Worm (Caenorhabditis elegans) whole organism, young adult: ENCODE measurements around the gene srx-74.

ENCODE experiments used
- B0261.1 ChIP-seq: sonication (generic microtip); optimal IDR thresholded peaks from 2 replicates; lab custom pipeline; 2016; ENCODE audit warnings: mild to moderate bottlenecking, missing genetic modification characterization, moderate library complexity, missing compliant biosample characterization
- F52B5.7 ChIP-seq: sonication (generic microtip); optimal IDR thresholded peaks from 2 replicates; lab custom pipeline; 2016; ENCODE audit warnings: mild to moderate bottlenecking, missing genetic modification characterization, missing compliant biosample characterization
- F57A8.1 ChIP-seq: fragments of 200-800 bp; sonication (Bioruptor generic); optimal IDR thresholded peaks from 2 replicates; lab custom pipeline; 2018; ENCODE audit warnings: mild to moderate bottlenecking, missing genetic modification characterization, moderate library complexity, missing compliant biosample characterization
- Y56A3A.18 ChIP-seq: fragments of 200-800 bp; sonication (Bioruptor generic); IDR thresholded peaks from 2 replicates; pipeline ENCODE4 v1.3.6; 2022; ENCODE audit warnings: missing genetic modification reagents, missing genetic modification characterization, missing compliant biosample characterization
- Y79H2A.3 ChIP-seq: fragments of 200-800 bp; sonication (Bioruptor generic); conservative IDR thresholded peaks from 2 replicates; pipeline ENCODE4 v1.3.6; 2022; ENCODE audit warnings: missing genetic modification reagents, missing genetic modification characterization, missing compliant biosample characterization
- athp-1 ChIP-seq: sonication (generic microtip); optimal IDR thresholded peaks from 2 replicates; lab custom pipeline; 2017; ENCODE audit warnings: mild to moderate bottlenecking, missing genetic modification characterization, missing compliant biosample characterization
- attf-3 ChIP-seq: fragments of 200-800 bp; sonication (Bioruptor generic); conservative IDR thresholded peaks from 2 replicates; pipeline ENCODE4 v1.3.6; 2022; ENCODE audit warnings: missing genetic modification reagents, missing genetic modification characterization, missing compliant biosample characterization
- cebp-1 ChIP-seq, 2 experiments: fragments of 200-800 bp in 1 of 2; sonication (Bioruptor generic) in 1 of 2; sonication (generic microtip) in 1 of 2; IDR thresholded peaks in 1 of 2; optimal IDR thresholded peaks in 1 of 2; 2 replicates each; pipeline versions ENCODE4 v1.3.6 to Lab custom; 2017 to 2022; ENCODE audit warnings: missing compliant biosample characterization in 2 of 2, missing genetic modification characterization in 2 of 2, mild to moderate bottlenecking in 1 of 2, missing genetic modification reagents in 1 of 2, moderate library complexity in 1 of 2
- cebp-2 ChIP-seq: fragments of 200-800 bp; sonication (Bioruptor generic); IDR thresholded peaks from 2 replicates; pipeline ENCODE4 v1.3.6; 2022; ENCODE audit warnings: missing genetic modification characterization, missing compliant biosample characterization
- ceh-27 ChIP-seq: fragments of 200-800 bp; sonication (Bioruptor generic); optimal IDR thresholded peaks from 2 replicates; lab custom pipeline; 2018; ENCODE audit warnings: mild to moderate bottlenecking, missing genetic modification characterization, moderate library complexity, missing compliant biosample characterization
- chd-7 ChIP-seq: sonication (generic microtip); optimal IDR thresholded peaks from 2 replicates; lab custom pipeline; 2016; ENCODE audit warnings: mild to moderate bottlenecking, missing genetic modification characterization, moderate library complexity, missing compliant biosample characterization
- dpl-1 ChIP-seq: fragments of 150-350 bp; optimal IDR thresholded peaks from 2 replicates; lab custom pipeline; 2014; ENCODE audit warnings: missing biosample characterization, missing genetic modification reagents, missing genetic modification characterization
- efl-1 ChIP-seq: fragments of 150-350 bp; optimal IDR thresholded peaks from 2 replicates; lab custom pipeline; 2014; ENCODE audit warnings: missing biosample characterization, missing genetic modification reagents, missing genetic modification characterization
- egl-18 ChIP-seq: fragments of 200-800 bp; sonication (Bioruptor generic); IDR thresholded peaks from 2 replicates; pipeline ENCODE4 v1.3.6; 2022; ENCODE audit warnings: missing genetic modification reagents, missing genetic modification characterization, missing compliant biosample characterization
- hrde-1 ChIP-seq: sonication (generic microtip); optimal IDR thresholded peaks from 2 replicates; lab custom pipeline; 2016; ENCODE audit warnings: missing genetic modification characterization, mild to moderate bottlenecking, missing compliant biosample characterization, moderate library complexity, missing genotype, missing genetic modification reagents, borderline replicate concordance
- hsf-1 ChIP-seq: fragments of 200-800 bp; sonication (Bioruptor generic); IDR thresholded peaks from 2 replicates; pipeline ENCODE4 v1.3.6; 2022; ENCODE audit warnings: missing genetic modification reagents, missing genetic modification characterization, missing compliant biosample characterization
- let-607 ChIP-seq, 2 experiments: fragments of 200-800 bp in 1 of 2; sonication (Bioruptor generic) in 1 of 2; sonication (generic microtip) in 1 of 2; optimal IDR thresholded peaks; 2 replicates each; lab custom pipeline; 2016 to 2018; ENCODE audit warnings: mild to moderate bottlenecking in 2 of 2, missing compliant biosample characterization in 2 of 2, missing genetic modification characterization in 2 of 2, moderate library complexity in 2 of 2, missing genotype in 1 of 2
- madf-6 ChIP-seq: fragments of 200-800 bp; sonication (Bioruptor generic); IDR thresholded peaks from 2 replicates; pipeline ENCODE4 v1.3.6; 2022; ENCODE audit warnings: missing genetic modification reagents, missing genetic modification characterization, missing compliant biosample characterization
- mcd-1 ChIP-seq: fragments of 200-800 bp; sonication (Bioruptor generic); IDR thresholded peaks from 2 replicates; pipeline ENCODE4 v1.3.6; 2022; ENCODE audit warnings: missing genetic modification reagents, missing genetic modification characterization, missing compliant biosample characterization
- nfya-2 ChIP-seq: fragments of 200-800 bp; sonication (Bioruptor generic); IDR thresholded peaks from 2 replicates; pipeline ENCODE4 v1.3.6; 2022; ENCODE audit warnings: missing genetic modification reagents, missing genetic modification characterization, missing compliant biosample characterization
- nfyb-1 ChIP-seq: fragments of 200-800 bp; sonication (Bioruptor generic); IDR thresholded peaks from 2 replicates; pipeline ENCODE4 v1.3.6; 2022; ENCODE audit warnings: missing genetic modification reagents, missing genetic modification characterization, missing compliant biosample characterization
- nhr-27 ChIP-seq: fragments of 200-800 bp; sonication (Bioruptor generic); optimal IDR thresholded peaks from 2 replicates; lab custom pipeline; 2018; ENCODE audit warnings: mild to moderate bottlenecking, missing genetic modification characterization, moderate library complexity, missing compliant biosample characterization
- nhr-80 ChIP-seq: sonication (generic microtip); optimal IDR thresholded peaks from 2 replicates; lab custom pipeline; 2016; ENCODE audit warnings: missing genetic modification characterization, missing compliant biosample characterization
- nhr-90 ChIP-seq: sonication (generic microtip); optimal IDR thresholded peaks from 2 replicates; lab custom pipeline; 2016; ENCODE audit warnings: missing genotype, mild to moderate bottlenecking, missing genetic modification characterization, missing compliant biosample characterization
- pbrm-1 ChIP-seq: fragments of 200-800 bp; sonication (Bioruptor generic); IDR thresholded peaks from 2 replicates; pipeline ENCODE4 v1.3.6; 2022; ENCODE audit warnings: missing genetic modification reagents, missing genetic modification characterization, missing compliant biosample characterization
- repo-1 ChIP-seq: sonication (generic microtip); optimal IDR thresholded peaks from 2 replicates; lab custom pipeline; 2017; ENCODE audit warnings: mild to moderate bottlenecking, missing genetic modification characterization, missing compliant biosample characterization
- rpc-1 ChIP-seq, 2 experiments: fragments of 150-350 bp in 1 of 2; sonication (generic microtip) in 1 of 2; optimal IDR thresholded peaks; 2 replicates each; lab custom pipeline; 2014 to 2018; ENCODE audit warnings: missing biosample characterization in 1 of 2, missing genetic modification characterization in 1 of 2, missing genetic modification reagents in 1 of 2, missing genotype in 1 of 2
- sea-2 ChIP-seq: fragments of 200-800 bp; sonication (Bioruptor generic); IDR thresholded peaks from 2 replicates; pipeline ENCODE4 v1.3.6; 2022; ENCODE audit warnings: missing genetic modification characterization, missing compliant biosample characterization
- snpc-1.1 ChIP-seq: sonication (generic microtip); optimal IDR thresholded peaks from 2 replicates; lab custom pipeline; 2017; ENCODE audit warnings: missing genetic modification characterization, mild to moderate bottlenecking, missing compliant biosample characterization, antibody characterized with exemption, moderate library complexity, missing genotype, missing genetic modification reagents; ENCODE audit not compliant: insufficient read depth
- snpc-1.3 ChIP-seq: sonication (generic microtip); optimal IDR thresholded peaks from 2 replicates; lab custom pipeline; 2017; ENCODE audit warnings: missing genetic modification characterization, mild to moderate bottlenecking, missing compliant biosample characterization, antibody characterized with exemption, moderate library complexity, missing genotype, missing genetic modification reagents; ENCODE audit not compliant: insufficient read depth
- tlf-1 ChIP-seq: fragments of 200-800 bp; sonication (Bioruptor generic); optimal IDR thresholded peaks from 2 replicates; lab custom pipeline; 2018; ENCODE audit warnings: mild to moderate bottlenecking, missing genetic modification characterization, missing compliant biosample characterization
- unc-62 ChIP-seq: fragments of 150-350 bp; optimal IDR thresholded peaks from 2 replicates; lab custom pipeline; 2014; ENCODE audit warnings: missing biosample characterization, missing genetic modification reagents, missing genetic modification characterization
- zfh-2 ChIP-seq: fragments of 200-800 bp; sonication (Bioruptor generic); conservative IDR thresholded peaks from 2 replicates; pipeline ENCODE4 v1.3.6; 2022; ENCODE audit warnings: missing genetic modification reagents, missing genetic modification characterization, missing compliant biosample characterization
- zim-3 ChIP-seq: sonication (generic microtip); optimal IDR thresholded peaks from 2 replicates; lab custom pipeline; 2017; ENCODE audit warnings: mild to moderate bottlenecking, missing genetic modification characterization, moderate library complexity, missing compliant biosample characterization
- ztf-26 ChIP-seq: sonication (generic microtip); optimal IDR thresholded peaks from 2 replicates; lab custom pipeline; 2017; ENCODE audit warnings: missing genetic modification characterization, missing compliant biosample characterization
- ztf-28 ChIP-seq: fragments of 200-800 bp; sonication (Bioruptor generic); IDR thresholded peaks from 2 replicates; pipeline ENCODE4 v1.3.6; 2022; ENCODE audit warnings: missing genetic modification reagents, missing genetic modification characterization, missing compliant biosample characterization

Gene srx-74

ce11 chrV:4653093-4653492 lies 9.2 kb downstream of the srx-74 start (continued):
- TF ChIP-seq rpc-1 (optimal IDR thresholded peaks at IDR 0.05; lab: Kevin White, UChicago) (no peak), rpc-1 (tag; optimal IDR thresholded peaks at IDR 0.05; lab: Kevin White, UChicago) (no peak), nhr-90 (no peak), snpc-1.1 (tag; lab: Kevin White, UChicago) (no peak), F57A8.1 (GFP tag; lab: Kevin White, UChicago) (no peak), sea-2 (GFP tag; lab: Robert Waterston, UW) (no peak), hrde-1 (tag; lab: Kevin White, UChicago) (no peak), B0261.1 (tag; lab: Kevin White, UChicago) (no peak), ztf-28 (GFP tag; lab: Robert Waterston, UW) (no peak), attf-3 (GFP tag; lab: Robert Waterston, UW) (no peak), athp-1 (tag; lab: Kevin White, UChicago) (no peak), tlf-1 (GFP tag; lab: Kevin White, UChicago) (no peak), Y79H2A.3 (GFP tag; lab: Robert Waterston, UW) (no peak)
- TF ChIP-seq, all 124 proteins: peak for 5

ce11 chrV:4651480-4651879 lies 10.8 kb downstream of the srx-74 start:
- TF ChIP-seq nhr-80 (tag; lab: Kevin White, UChicago) = peak; percentile 17
- no peak for TF ChIP-seq snpc-1.3
- no peak for TF ChIP-seq repo-1 (tag; lab: Kevin White, UChicago)
- TF ChIP-seq ztf-26 (tag; lab: Kevin White, UChicago) = peak; percentile 16

- no peak for TF ChIP-seq nfya-2 (GFP tag; lab: Robert Waterston, UW)
- peak; percentile 57; the same call in 1 of the 2 replicates for TF ChIP-seq zfh-2 (GFP tag; lab: Robert Waterston, UW)
- no peak for TF ChIP-seq attf-3 (GFP tag; lab: Robert Waterston, UW)
- TF ChIP-seq F52B5.7 (tag; lab: Kevin White, UChicago) = no peak
- TF ChIP-seq nhr-27 (tag; lab: Kevin White, UChicago) = no peak
- no peak for TF ChIP-seq chd-7 (tag; lab: Kevin White, UChicago)
- TF ChIP-seq ceh-27 (GFP tag; lab: Kevin White, UChicago) = no peak
- TF ChIP-seq let-607 (tag; optimal IDR thresholded peaks at IDR 0.05; lab: Kevin White, UChicago) = no peak
- no peak for TF ChIP-seq madf-6 (GFP tag; lab: Robert Waterston, UW)
- TF ChIP-seq dpl-1 (GFP tag; lab: Kevin White, UChicago) = no peak
- 0 out of 2 replicates have a peak, but pooled peaks have one; percentile 70 for TF ChIP-seq cebp-2 (GFP tag; lab: Robert Waterston, UW)
- 0 out of 2 replicates have a peak, but pooled peaks have one; percentile 13 for TF ChIP-seq mcd-1 (GFP tag; lab: Robert Waterston, UW)
- no peak for TF ChIP-seq tlf-1 (GFP tag; lab: Kevin White, UChicago)
- no peak for TF ChIP-seq pbrm-1 (GFP tag; lab: Robert Waterston, UW)
- no peak for TF ChIP-seq nfyb-1 (GFP tag; lab: Robert Waterston, UW)
- no peak for TF ChIP-seq Y56A3A.18 (GFP tag; lab: Robert Waterston, UW)
- TF ChIP-seq hsf-1 (GFP tag; lab: Robert Waterston, UW) = 0 out of 2 replicates have a peak, but pooled peaks have one; percentile 7
- no peak for TF ChIP-seq cebp-1 (GFP tag; IDR thresholded peaks at IDR 0.05; lab: Robert Waterston, UW)
- no peak for TF ChIP-seq cebp-1 (tag; optimal IDR thresholded peaks at IDR 0.05; lab: Kevin White, UChicago)
- TF ChIP-seq zim-3 (tag; lab: Kevin White, UChicago) = no peak
- no peak for TF ChIP-seq efl-1 (GFP tag; lab: Kevin White, UChicago)
- TF ChIP-seq egl-18 (GFP tag; lab: Robert Waterston, UW) = no peak
- no peak for TF ChIP-seq unc-62 (GFP tag; lab: Kevin White, UChicago)
- TF ChIP-seq, all 124 proteins: peak for 4
These were observed 12.5 kb downstream of the srx-74 start for ce11 chrV:4649649-4650384.
